Fruit fly (Drosophila melanogaster): ENCODE results near the gene CG17141.

dm6 chr3R:22720808-22721306 is 26.5 kb downstream of the CG17141 start, which contains the start of gene wge:
- no peak for TF ChIP-seq CG9727 (GFP tag; optimal IDR thresholded peaks at IDR 0.05)
- TF ChIP-seq Hmr (GFP tag; optimal IDR thresholded peaks at IDR 0.05): no peak
- no peak for TF ChIP-seq CG3847 (GFP tag; IDR thresholded peaks at IDR 0.05)
- no peak for TF ChIP-seq CG6683 (GFP tag; optimal IDR thresholded peaks at IDR 0.05)
